Fruit fly (Drosophila melanogaster): Measurements from ENCODE around the gene Ist1.

The Ist1 gene

dm6 chr3L:6771851-6772250, 15.6 kb upstream of the Ist1 start:
- TF ChIP-seq CG12768 (GFP tag; optimal IDR thresholded peaks at IDR 0.05) (no peak), cic (GFP tag; optimal IDR thresholded peaks at IDR 0.05) (no peak), Clk (GFP tag; optimal IDR thresholded peaks at IDR 0.05) (no peak), bab1 (GFP tag; optimal IDR thresholded peaks at IDR 0.05) (no peak), Crg-1 (GFP tag; optimal IDR thresholded peaks at IDR 0.05) (no peak), CG1620 (GFP tag; optimal IDR thresholded peaks at IDR 0.05) (no peak), pad (GFP tag; optimal IDR thresholded peaks at IDR 0.05) (no peak), kay (GFP tag; ENCODE audit: borderline replicate concordance) (no peak), ovo (GFP tag; optimal IDR thresholded peaks at IDR 0.05) (no peak), CG33017 (tag; optimal IDR thresholded peaks at IDR 0.05) (no peak), Hr96 (GFP tag; optimal IDR thresholded peaks at IDR 0.05) (no peak), CG7045 (GFP tag; optimal IDR thresholded peaks at IDR 0.05) (no peak), tj (GFP tag; optimal IDR thresholded peaks at IDR 0.05) (no peak), CG11617 (GFP tag; optimal IDR thresholded peaks at IDR 0.05) (no peak), toe (GFP tag; optimal IDR thresholded peaks at IDR 0.05) (no peak), CG14711 (tag; optimal IDR thresholded peaks at IDR 0.05) (no peak), cnc (optimal IDR thresholded peaks at IDR 0.05) (no peak), CG7101 (tag; optimal IDR thresholded peaks at IDR 0.05) (no peak), Mnt (GFP tag; optimal IDR thresholded peaks at IDR 0.05) (no peak), CG5204 (GFP tag; optimal IDR thresholded peaks at IDR 0.05) (no peak)

dm6 chr3L:6771208-6771607, 14.9 kb upstream of the Ist1 start:
- no peak for TF ChIP-seq Clk (GFP tag; optimal IDR thresholded peaks at IDR 0.05)
- no peak for TF ChIP-seq toe (GFP tag; optimal IDR thresholded peaks at IDR 0.05)
- TF ChIP-seq cic (GFP tag; optimal IDR thresholded peaks at IDR 0.05): no peak
- no peak for TF ChIP-seq Crg-1 (GFP tag; optimal IDR thresholded peaks at IDR 0.05)
- no peak for TF ChIP-seq CG12768 (GFP tag; optimal IDR thresholded peaks at IDR 0.05)
- TF ChIP-seq Hr96 (GFP tag; optimal IDR thresholded peaks at IDR 0.05): no peak
- TF ChIP-seq tj (GFP tag; optimal IDR thresholded peaks at IDR 0.05): no peak
- TF ChIP-seq CG33017 (tag; optimal IDR thresholded peaks at IDR 0.05): no peak
- no peak for TF ChIP-seq CG1620 (GFP tag; optimal IDR thresholded peaks at IDR 0.05)
- TF ChIP-seq pad (GFP tag; optimal IDR thresholded peaks at IDR 0.05): no peak
- TF ChIP-seq CG11617 (GFP tag; optimal IDR thresholded peaks at IDR 0.05): no peak
- TF ChIP-seq CG5204 (GFP tag; optimal IDR thresholded peaks at IDR 0.05): no peak
- TF ChIP-seq cnc (optimal IDR thresholded peaks at IDR 0.05): no peak
- no peak for TF ChIP-seq ovo (GFP tag; optimal IDR thresholded peaks at IDR 0.05)
- no peak for TF ChIP-seq kay (GFP tag; ENCODE audit: borderline replicate concordance)
- no peak for TF ChIP-seq Mnt (GFP tag; optimal IDR thresholded peaks at IDR 0.05)
- TF ChIP-seq CG14711 (tag; optimal IDR thresholded peaks at IDR 0.05): no peak
- TF ChIP-seq CG7101 (tag; optimal IDR thresholded peaks at IDR 0.05): no peak
- TF ChIP-seq CG7045 (GFP tag; optimal IDR thresholded peaks at IDR 0.05): no peak
- TF ChIP-seq bab1 (GFP tag; optimal IDR thresholded peaks at IDR 0.05): no peak

dm6 chr3L:6767153-6767552, 10.9 kb upstream of the Ist1 start:
- TF ChIP-seq Clk (GFP tag; optimal IDR thresholded peaks at IDR 0.05) (no peak), CG11617 (GFP tag; optimal IDR thresholded peaks at IDR 0.05) (no peak), CG12768 (GFP tag; optimal IDR thresholded peaks at IDR 0.05) (no peak), CG1620 (GFP tag; optimal IDR thresholded peaks at IDR 0.05) (no peak), CG5204 (GFP tag; optimal IDR thresholded peaks at IDR 0.05) (no peak), Hr96 (GFP tag; optimal IDR thresholded peaks at IDR 0.05) (no peak), toe (GFP tag; optimal IDR thresholded peaks at IDR 0.05) (no peak), tj (GFP tag; optimal IDR thresholded peaks at IDR 0.05) (no peak), pad (GFP tag; optimal IDR thresholded peaks at IDR 0.05) (no peak), CG7045 (GFP tag; optimal IDR thresholded peaks at IDR 0.05) (no peak), CG33017 (tag; optimal IDR thresholded peaks at IDR 0.05) (no peak)

DNA sequence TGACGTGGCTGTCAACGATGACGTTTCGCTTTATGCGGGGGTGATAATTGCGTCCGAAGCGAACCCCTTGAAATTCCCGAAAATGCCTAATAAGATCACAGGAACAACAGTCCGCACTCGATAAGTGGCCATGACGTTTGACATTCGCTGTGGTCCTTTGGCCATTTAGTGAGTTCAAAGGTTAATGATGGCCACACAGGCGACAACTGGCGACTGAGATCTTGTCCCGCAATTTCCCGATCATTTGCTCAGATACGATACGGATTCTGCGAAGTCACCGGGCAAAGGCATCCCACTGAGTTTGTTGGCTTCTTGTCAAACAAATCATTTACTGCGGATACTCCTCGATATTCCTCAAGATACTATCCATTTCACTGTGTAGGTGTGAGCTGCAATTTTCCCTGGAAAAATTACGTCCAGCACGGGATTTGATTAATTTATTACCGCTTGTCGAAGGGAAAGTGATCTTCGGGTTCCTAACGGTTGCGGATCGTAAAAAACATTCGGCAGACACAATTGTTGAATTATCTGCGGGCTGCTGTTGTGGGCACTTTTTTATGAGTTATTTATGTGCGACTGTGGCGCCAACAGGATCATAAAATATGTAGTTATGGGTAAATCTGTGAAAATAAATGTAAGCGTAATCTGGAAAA, 8.4 kb upstream of the Ist1 start:
- no peak for TF ChIP-seq cnc (optimal IDR thresholded peaks at IDR 0.05)
- no peak for TF ChIP-seq Crg-1 (GFP tag; optimal IDR thresholded peaks at IDR 0.05)
- TF ChIP-seq CG11617 (GFP tag; optimal IDR thresholded peaks at IDR 0.05): no peak
- TF ChIP-seq cic (GFP tag; optimal IDR thresholded peaks at IDR 0.05): no peak
- no peak for TF ChIP-seq CG33017 (tag; optimal IDR thresholded peaks at IDR 0.05)
- no peak for TF ChIP-seq CG7045 (GFP tag; optimal IDR thresholded peaks at IDR 0.05)
- no peak for TF ChIP-seq pad (GFP tag; optimal IDR thresholded peaks at IDR 0.05)

dm6 chr3L:6763836-6764235, 7.5 kb upstream of the Ist1 start:
- no peak for TF ChIP-seq Hr96 (GFP tag; optimal IDR thresholded peaks at IDR 0.05)
- TF ChIP-seq pad (GFP tag; optimal IDR thresholded peaks at IDR 0.05): no peak
- no peak for TF ChIP-seq kay (GFP tag; ENCODE audit: borderline replicate concordance)
- no peak for TF ChIP-seq toe (GFP tag; optimal IDR thresholded peaks at IDR 0.05)
- no peak for TF ChIP-seq CG7045 (GFP tag; optimal IDR thresholded peaks at IDR 0.05)
- no peak for TF ChIP-seq bab1 (GFP tag; optimal IDR thresholded peaks at IDR 0.05)
- no peak for TF ChIP-seq Mnt (GFP tag; optimal IDR thresholded peaks at IDR 0.05)
- TF ChIP-seq CG11617 (GFP tag; optimal IDR thresholded peaks at IDR 0.05): no peak
- no peak for TF ChIP-seq Crg-1 (GFP tag; optimal IDR thresholded peaks at IDR 0.05)
- TF ChIP-seq tj (GFP tag; optimal IDR thresholded peaks at IDR 0.05): no peak
- no peak for TF ChIP-seq CG5204 (GFP tag; optimal IDR thresholded peaks at IDR 0.05)
- TF ChIP-seq cnc (optimal IDR thresholded peaks at IDR 0.05): no peak
- TF ChIP-seq CG1620 (GFP tag; optimal IDR thresholded peaks at IDR 0.05): no peak
- no peak for TF ChIP-seq CG33017 (tag; optimal IDR thresholded peaks at IDR 0.05)

DNA sequence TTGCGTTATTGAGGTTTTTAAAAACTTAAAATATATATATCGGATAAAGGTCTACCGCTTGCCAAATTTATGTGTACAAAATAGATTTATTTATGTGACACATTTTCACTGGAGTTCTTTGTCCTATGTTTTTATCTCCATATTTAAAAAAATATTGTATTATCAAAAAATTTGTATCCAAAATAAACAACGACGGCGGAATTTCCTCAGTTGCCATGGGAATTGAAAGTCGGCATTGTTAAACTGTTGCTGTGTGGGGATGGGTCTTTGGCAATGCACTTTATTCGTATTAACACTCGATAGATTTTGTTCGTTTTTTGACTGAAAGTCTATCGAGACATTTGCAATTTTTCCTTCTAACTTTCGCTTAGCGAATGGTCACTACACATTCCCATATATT, 6.8 kb upstream of the Ist1 start, which contains the start of gene Rsph3:
Gene Rsph3 (minus strand): TSS at position 101 of the 400 bp plus-strand sequence.
- TF ChIP-seq toe (GFP tag; optimal IDR thresholded peaks at IDR 0.05) (no peak), CG14711 (tag; optimal IDR thresholded peaks at IDR 0.05) (no peak)

Data from whole organism, adult.